Worm (Caenorhabditis elegans): ENCODE results near the gene Y38E10A.34.

Y38E10A.34 gene

ce11 chrII:12634749-12635318 is 3.8 kb downstream of the Y38E10A.34 start, which contains the start of gene Y38E10A.17:
Y38E10A.17 (minus strand) TSS chrII:12634799.
- no peak for TF ChIP-seq M03D4.4 (tag; optimal IDR thresholded peaks at IDR 0.05)
- no peak for TF ChIP-seq ztf-11 (tag; optimal IDR thresholded peaks at IDR 0.05)
- TF ChIP-seq mls-2 (tag; optimal IDR thresholded peaks at IDR 0.05), result no peak
- no peak for TF ChIP-seq ham-2 (GFP tag; optimal IDR thresholded peaks at IDR 0.05)
- no peak for TF ChIP-seq nhr-76 (tag; optimal IDR thresholded peaks at IDR 0.05)
- no peak for TF ChIP-seq ces-1 (GFP tag; optimal IDR thresholded peaks at IDR 0.05)
- TF ChIP-seq nhr-237 (tag; optimal IDR thresholded peaks at IDR 0.05), result no peak
- TF ChIP-seq elt-3 (tag; optimal IDR thresholded peaks at IDR 0.05), result no peak
- no peak for TF ChIP-seq nhr-2 (tag; optimal IDR thresholded peaks at IDR 0.05)
- TF ChIP-seq bed-3 (GFP tag; optimal IDR thresholded peaks at IDR 0.05), result no peak
- no peak for TF ChIP-seq lsy-2 (tag; optimal IDR thresholded peaks at IDR 0.05)
- TF ChIP-seq ceh-39 (tag; optimal IDR thresholded peaks at IDR 0.05), result no peak
- TF ChIP-seq tbx-8 (GFP tag; optimal IDR thresholded peaks at IDR 0.05), result no peak
- TF ChIP-seq lin-13 (tag; optimal IDR thresholded peaks at IDR 0.05), result no peak
- no peak for TF ChIP-seq flh-1 (GFP tag; optimal IDR thresholded peaks at IDR 0.05)

DNA sequence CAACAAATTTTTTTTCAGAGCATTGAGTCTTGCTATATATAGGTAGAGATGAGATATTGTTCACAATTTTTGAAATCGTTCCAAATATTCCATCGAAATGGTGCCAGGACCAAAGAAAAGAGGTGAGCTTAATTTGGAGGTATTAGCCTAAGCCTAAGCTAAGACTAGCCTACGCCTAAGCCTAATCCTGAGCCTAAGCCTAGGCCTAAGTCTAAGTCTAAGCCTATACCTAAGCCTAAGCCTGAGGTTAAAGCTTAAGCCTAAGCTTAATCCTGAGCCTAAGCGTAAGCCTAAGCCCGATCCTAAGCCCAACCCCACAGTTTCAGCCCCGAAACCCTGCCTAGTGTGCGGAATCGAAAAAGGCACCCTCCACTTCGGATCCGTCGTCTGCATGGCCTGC is 5.6 kb downstream of the Y38E10A.34 start, which contains the start of gene nhr-234:
nhr-234 (plus strand) TSS at position 77 of the 400 bp plus-strand sequence.
- TF ChIP-seq elt-1 (tag; optimal IDR thresholded peaks at IDR 0.05; ENCODE audit: borderline replicate concordance, insufficient read depth) (no peak), ceh-83 (GFP tag; optimal IDR thresholded peaks at IDR 0.05) (no peak), mls-2 (tag; optimal IDR thresholded peaks at IDR 0.05) (no peak)

- no peak for TF ChIP-seq elt-3 (tag; optimal IDR thresholded peaks at IDR 0.05)
- TF ChIP-seq lsy-2 (tag; optimal IDR thresholded peaks at IDR 0.05), result no peak
- no peak for TF ChIP-seq unc-120 (tag; optimal IDR thresholded peaks at IDR 0.05; ENCODE audit: poor library complexity, severe bottlenecking)
- no peak for TF ChIP-seq nhr-12 (tag; optimal IDR thresholded peaks at IDR 0.05)
- TF ChIP-seq sem-2 (GFP tag; optimal IDR thresholded peaks at IDR 0.05), result no peak
These were observed 9.4 kb downstream of the Y38E10A.34 start, which contains the start of gene nhr-235 for ce11 chrII:12640370-12640769. nhr-235 (plus strand) TSS chrII:12640670.

- no peak for TF ChIP-seq nhr-12 (tag; optimal IDR thresholded peaks at IDR 0.05)
- no peak for TF ChIP-seq unc-39 (tag; optimal IDR thresholded peaks at IDR 0.05)
- no peak for TF ChIP-seq cnd-1 (tag; optimal IDR thresholded peaks at IDR 0.05)
- TF ChIP-seq lin-32 (GFP tag; optimal IDR thresholded peaks at IDR 0.05), result no peak
- TF ChIP-seq ceh-83 (GFP tag; optimal IDR thresholded peaks at IDR 0.05), result no peak
- no peak for TF ChIP-seq drap-1 (GFP tag; optimal IDR thresholded peaks at IDR 0.05)
- TF ChIP-seq ceh-43 (GFP tag; optimal IDR thresholded peaks at IDR 0.05), result no peak
- TF ChIP-seq elt-1 (tag; optimal IDR thresholded peaks at IDR 0.05; ENCODE audit: borderline replicate concordance, insufficient read depth), result no peak
- no peak for TF ChIP-seq pha-4 (tag; optimal IDR thresholded peaks at IDR 0.05)
- no peak for TF ChIP-seq ceh-39 (tag; optimal IDR thresholded peaks at IDR 0.05)
- TF ChIP-seq mab-5 (tag; optimal IDR thresholded peaks at IDR 0.05), result no peak
- TF ChIP-seq mls-2 (tag; optimal IDR thresholded peaks at IDR 0.05), result no peak
- no peak for TF ChIP-seq ham-2 (GFP tag; optimal IDR thresholded peaks at IDR 0.05)
- no peak for TF ChIP-seq nhr-237 (tag; optimal IDR thresholded peaks at IDR 0.05)
- TF ChIP-seq unc-120 (tag; optimal IDR thresholded peaks at IDR 0.05; ENCODE audit: poor library complexity, severe bottlenecking), result no peak
- TF ChIP-seq ces-1 (GFP tag; optimal IDR thresholded peaks at IDR 0.05), result no peak
- TF ChIP-seq nhr-2 (tag; optimal IDR thresholded peaks at IDR 0.05), result no peak
These were observed 23.5 kb downstream of the Y38E10A.34 start, which contains the start of gene rgs-4 for ce11 chrII:12654447-12654846. rgs-4 (plus strand) TSS chrII:12654747.

DNA sequence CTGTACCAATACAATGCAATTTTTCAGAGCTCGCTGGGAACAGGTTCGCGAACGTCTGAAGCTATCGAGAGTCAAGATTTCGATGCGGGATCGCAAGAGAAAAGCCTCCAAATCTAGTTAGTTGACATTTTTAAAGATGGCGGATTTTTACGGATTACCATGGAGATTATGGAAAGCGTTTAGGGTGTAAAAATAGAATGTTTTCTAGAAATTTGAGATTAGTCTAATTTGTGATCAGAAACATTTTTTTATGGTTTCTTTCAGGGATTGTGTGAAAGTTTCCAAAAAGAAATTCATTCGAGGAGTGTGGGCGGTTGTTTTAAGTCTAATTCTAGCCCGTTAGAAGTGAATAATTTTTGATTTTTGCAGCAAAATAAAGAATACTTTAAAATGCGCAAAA is 24.8 kb downstream of the Y38E10A.34 start:
- no peak for TF ChIP-seq snpc-4 (tag; optimal IDR thresholded peaks at IDR 0.05)
- TF ChIP-seq nhr-237 (tag; optimal IDR thresholded peaks at IDR 0.05), result no peak
- no peak for TF ChIP-seq zip-8 (tag; optimal IDR thresholded peaks at IDR 0.05)
- no peak for TF ChIP-seq sem-2 (GFP tag; optimal IDR thresholded peaks at IDR 0.05)
- no peak for TF ChIP-seq pha-4 (tag; optimal IDR thresholded peaks at IDR 0.05)
- TF ChIP-seq hlh-1 (tag; optimal IDR thresholded peaks at IDR 0.05), result no peak
- no peak for TF ChIP-seq drap-1 (GFP tag; optimal IDR thresholded peaks at IDR 0.05)
- TF ChIP-seq bed-3 (GFP tag; optimal IDR thresholded peaks at IDR 0.05), result no peak
- no peak for TF ChIP-seq ceh-39 (tag; optimal IDR thresholded peaks at IDR 0.05)
- TF ChIP-seq cnd-1 (tag; optimal IDR thresholded peaks at IDR 0.05), result no peak
- TF ChIP-seq mab-5 (tag; optimal IDR thresholded peaks at IDR 0.05), result no peak
- TF ChIP-seq unc-120 (tag; optimal IDR thresholded peaks at IDR 0.05; ENCODE audit: poor library complexity, severe bottlenecking), result no peak
- no peak for TF ChIP-seq nhr-2 (tag; optimal IDR thresholded peaks at IDR 0.05)
- no peak for TF ChIP-seq ceh-43 (GFP tag; optimal IDR thresholded peaks at IDR 0.05)
- TF ChIP-seq elt-3 (tag; optimal IDR thresholded peaks at IDR 0.05), result no peak
